Worm (Caenorhabditis elegans) whole organism, early embryonic: Measurements from ENCODE around the gene T05D4.5.

Source experiments
- B0310.2 ChIP-seq: sonication (generic microtip); optimal IDR thresholded peaks from 2 replicates; lab custom pipeline; 2016; ENCODE audit warnings: mild to moderate bottlenecking, missing genetic modification characterization, missing compliant biosample characterization
- F13C5.2 ChIP-seq: sonication (generic microtip); optimal IDR thresholded peaks from 2 replicates; lab custom pipeline; 2017; ENCODE audit warnings: mild to moderate bottlenecking, missing genetic modification characterization, inconsistent platforms, missing compliant biosample characterization
- aly-1 ChIP-seq: sonication (generic microtip); optimal IDR thresholded peaks from 2 replicates; lab custom pipeline; 2016; ENCODE audit warnings: missing genetic modification characterization, missing compliant biosample characterization
- ama-1 ChIP-seq: fragments of 150-350 bp; optimal IDR thresholded peaks from 2 replicates; lab custom pipeline; 2014
- ceh-13 ChIP-seq: fragments of 200-800 bp; sonication (Bioruptor generic); optimal IDR thresholded peaks from 2 replicates; lab custom pipeline; 2018; ENCODE audit warnings: mild to moderate bottlenecking, missing genetic modification characterization, missing compliant biosample characterization
- ceh-36 ChIP-seq: sonication (generic microtip); optimal IDR thresholded peaks from 2 replicates; lab custom pipeline; 2016; ENCODE audit warnings: missing genetic modification characterization, inconsistent platforms, missing compliant biosample characterization
- ets-7 ChIP-seq: sonication (generic microtip); optimal IDR thresholded peaks from 2 replicates; lab custom pipeline; 2016; ENCODE audit warnings: missing genotype, missing genetic modification characterization, missing compliant biosample characterization
- flt-1 ChIP-seq: fragments of 200-800 bp; sonication (Bioruptor generic); IDR thresholded peaks from 2 replicates; pipeline ENCODE4 v1.3.6; 2022; ENCODE audit warnings: missing genetic modification characterization, missing compliant biosample characterization
- hmbx-1 ChIP-seq: sonication (generic microtip); optimal IDR thresholded peaks from 2 replicates; lab custom pipeline; 2016; ENCODE audit warnings: mild to moderate bottlenecking, missing genetic modification characterization, missing compliant biosample characterization
- hmg-4 ChIP-seq: fragments of 200-800 bp; sonication (Bioruptor generic); optimal IDR thresholded peaks from 2 replicates; lab custom pipeline; 2018; ENCODE audit warnings: mild to moderate bottlenecking, missing genetic modification characterization, missing compliant biosample characterization
- hnd-1 ChIP-seq: sonication (generic microtip); optimal IDR thresholded peaks from 2 replicates; lab custom pipeline; 2016; ENCODE audit warnings: missing genetic modification characterization, missing compliant biosample characterization
- pes-1 ChIP-seq: fragments of 200-800 bp; sonication (Bioruptor generic); IDR thresholded peaks from 2 replicates; pipeline ENCODE4 v1.3.6; 2022; ENCODE audit warnings: missing genetic modification reagents, missing genetic modification characterization, missing compliant biosample characterization
- scrt-1 ChIP-seq: fragments of 200-800 bp; sonication (Bioruptor generic); IDR thresholded peaks from 2 replicates; pipeline ENCODE4 v1.3.6; 2022; ENCODE audit warnings: missing genetic modification characterization, missing compliant biosample characterization
- sea-1 ChIP-seq: fragments of 200-800 bp; sonication (Bioruptor generic); conservative IDR thresholded peaks from 2 replicates; pipeline ENCODE4 v1.3.6; 2022; ENCODE audit warnings: missing genetic modification characterization, missing compliant biosample characterization
- tbx-11 ChIP-seq: fragments of 200-800 bp; sonication (Bioruptor generic); IDR thresholded peaks from 2 replicates; pipeline ENCODE4 v1.3.6; 2022; ENCODE audit warnings: missing genetic modification characterization, missing compliant biosample characterization
- tbx-37 ChIP-seq: fragments of 200-800 bp; sonication (Bioruptor generic); conservative IDR thresholded peaks from 2 replicates; pipeline ENCODE4 v1.3.6; 2022; ENCODE audit warnings: missing genetic modification reagents, missing genetic modification characterization, missing compliant biosample characterization
- tra-4 ChIP-seq: sonication (generic microtip); optimal IDR thresholded peaks from 2 replicates; lab custom pipeline; 2017; ENCODE audit warnings: missing genetic modification characterization, missing compliant biosample characterization

The T05D4.5 gene

DNA sequence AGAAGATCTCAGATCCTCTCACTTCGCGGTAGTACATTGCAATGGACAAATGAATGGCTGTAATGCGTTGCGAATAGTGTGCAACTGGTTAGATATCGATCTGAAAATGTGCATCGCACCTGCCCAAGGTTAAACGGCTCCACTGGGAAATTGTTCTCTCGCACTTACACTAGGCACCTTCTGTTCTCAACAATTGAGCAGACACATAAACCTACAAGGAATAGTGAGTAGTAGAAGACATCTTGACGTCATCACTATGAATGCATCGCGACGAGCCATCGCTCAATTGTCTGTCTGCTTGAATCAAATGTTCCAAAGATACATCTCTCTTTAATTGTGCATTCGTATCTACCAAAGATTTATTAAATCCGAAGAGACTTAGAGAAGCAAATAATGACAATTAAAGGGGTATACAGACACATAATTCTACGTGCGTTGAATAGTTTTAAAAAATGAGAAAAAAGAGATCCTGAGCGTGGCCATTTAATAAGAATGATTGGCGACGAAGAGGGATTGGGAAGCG, 17.6 kb upstream of the T05D4.5 start, which contains the start of gene T05D4.2:
Gene T05D4.2, minus strand, starts transcription at position 83 of the 523 bp plus-strand sequence.
- TF ChIP-seq hnd-1 (tag; lab: Kevin White, UChicago) (no peak), ama-1 (lab: Kevin White, UChicago) (no peak), hmbx-1 (tag; lab: Kevin White, UChicago) (no peak)

- no peak for TF ChIP-seq B0310.2 (tag; lab: Kevin White, UChicago)
Measured at ce11 chrIII:13563583-13563982, 17.1 kb upstream of the T05D4.5 start.

- no peak for TF ChIP-seq ceh-36
- TF ChIP-seq F13C5.2 (tag; lab: Kevin White, UChicago): no peak
- TF ChIP-seq tbx-37 (GFP tag; lab: Robert Waterston, UW): no peak
- no peak for TF ChIP-seq B0310.2 (tag; lab: Kevin White, UChicago)
- no peak for TF ChIP-seq tbx-11
- TF ChIP-seq ama-1 (lab: Kevin White, UChicago): no peak
- TF ChIP-seq tra-4: no peak
- TF ChIP-seq flt-1 (GFP tag; lab: Robert Waterston, UW): no peak
- no peak for TF ChIP-seq sea-1 (GFP tag; lab: Robert Waterston, UW)
- TF ChIP-seq hnd-1 (tag; lab: Kevin White, UChicago): no peak
- TF ChIP-seq scrt-1 (GFP tag; lab: Robert Waterston, UW): no peak
- TF ChIP-seq pes-1 (GFP tag; lab: Robert Waterston, UW): no peak
- TF ChIP-seq hmg-4: no peak
- no peak for TF ChIP-seq hmbx-1 (tag; lab: Kevin White, UChicago)
- no peak for TF ChIP-seq ets-7
- no peak for TF ChIP-seq ceh-13
Measured at ce11 chrIII:13564929-13565328, 15.7 kb upstream of the T05D4.5 start, which contains the start of gene aldo-1. aldo-1 (minus strand) TSS chrIII:13564937.

ce11 chrIII:13565972-13566371, 14.7 kb upstream of the T05D4.5 start:
- TF ChIP-seq flt-1 (GFP tag; lab: Robert Waterston, UW): no peak

DNA sequence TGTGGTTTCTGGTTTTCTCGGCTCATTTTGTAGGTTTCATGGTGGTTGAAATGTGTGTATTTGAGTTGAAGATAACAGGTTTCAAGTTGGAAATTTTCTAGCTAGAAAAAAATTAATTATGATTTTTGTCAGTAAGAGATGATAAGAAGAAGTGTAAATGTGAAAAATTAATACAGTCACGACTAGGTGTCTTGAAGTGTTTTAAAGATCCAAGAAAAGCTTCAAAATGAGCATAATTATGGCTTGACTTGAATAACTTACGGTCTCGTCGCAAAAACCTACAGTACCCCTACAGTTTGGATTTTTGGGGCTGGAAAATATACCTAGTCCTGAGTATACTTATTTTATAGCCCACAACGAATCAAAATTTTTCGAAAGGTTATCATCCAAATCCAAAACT, 10.3 kb upstream of the T05D4.5 start, which contains the start of gene exc-12:
Gene exc-12, minus strand, starts transcription at position 101 of the 400 bp plus-strand sequence.
- TF ChIP-seq F13C5.2 (tag; lab: Kevin White, UChicago) (no peak), ama-1 (lab: Kevin White, UChicago) (no peak), tbx-11 (no peak), flt-1 (GFP tag; lab: Robert Waterston, UW) (no peak), aly-1 (no peak), tbx-37 (GFP tag; lab: Robert Waterston, UW) (no peak), scrt-1 (GFP tag; lab: Robert Waterston, UW) (no peak), sea-1 (GFP tag; lab: Robert Waterston, UW) (no peak), pes-1 (GFP tag; lab: Robert Waterston, UW) (no peak), B0310.2 (tag; lab: Kevin White, UChicago) (no peak), ets-7 (no peak), hmg-4 (no peak), tra-4 (no peak), hmbx-1 (tag; lab: Kevin White, UChicago) (no peak), ceh-13 (no peak), hnd-1 (tag; lab: Kevin White, UChicago) (no peak), ceh-36 (no peak)

ce11 chrIII:13575610-13576232, 4.9 kb upstream of the T05D4.5 start, which contains the start of gene osm-7:
osm-7 (plus strand) TSS chrIII:13576182.
- no peak for TF ChIP-seq ets-7
- no peak for TF ChIP-seq ceh-36
- no peak for TF ChIP-seq tra-4
- no peak for TF ChIP-seq scrt-1 (GFP tag; lab: Robert Waterston, UW)
- no peak for TF ChIP-seq hmg-4
- TF ChIP-seq hmbx-1 (tag; lab: Kevin White, UChicago): no peak
- no peak for TF ChIP-seq tbx-37 (GFP tag; lab: Robert Waterston, UW)
- no peak for TF ChIP-seq B0310.2 (tag; lab: Kevin White, UChicago)

ce11 chrIII:13580076-13580475, 562 bp upstream of the T05D4.5 start:
- TF ChIP-seq tra-4 (no peak), hnd-1 (tag; lab: Kevin White, UChicago) (no peak), flt-1 (GFP tag; lab: Robert Waterston, UW) (no peak), hmg-4 (no peak), scrt-1 (GFP tag; lab: Robert Waterston, UW) (no peak), tbx-11 (no peak), aly-1 (no peak), F13C5.2 (tag; lab: Kevin White, UChicago) (no peak), ceh-13 (no peak), ceh-36 (no peak), pes-1 (GFP tag; lab: Robert Waterston, UW) (no peak), tbx-37 (GFP tag; lab: Robert Waterston, UW) (no peak), ama-1 (lab: Kevin White, UChicago) (no peak), hmbx-1 (tag; lab: Kevin White, UChicago) (no peak), sea-1 (GFP tag; lab: Robert Waterston, UW) (no peak), B0310.2 (tag; lab: Kevin White, UChicago) (no peak), ets-7 (no peak)

DNA sequence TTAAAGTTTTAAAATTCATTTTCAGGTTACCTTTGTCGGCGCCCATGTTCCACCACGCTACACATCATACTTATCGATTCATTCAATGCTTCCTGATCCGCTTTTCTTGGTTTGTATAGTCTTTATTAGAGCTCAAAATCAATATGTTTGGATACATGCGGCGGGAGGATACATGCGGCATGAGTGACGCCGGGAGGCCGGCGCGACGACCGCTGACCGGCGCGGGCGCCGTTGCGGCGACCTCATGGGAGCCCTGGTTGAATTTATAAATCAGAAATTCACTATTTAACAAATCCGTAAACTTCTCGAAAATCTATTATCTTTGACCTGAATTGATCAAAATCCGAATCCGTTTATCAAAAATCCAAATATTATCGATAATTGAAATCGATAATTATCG, 1.1 kb downstream of the T05D4.5 start:
- TF ChIP-seq flt-1 (GFP tag; lab: Robert Waterston, UW): no peak
- TF ChIP-seq B0310.2 (tag; lab: Kevin White, UChicago): no peak
- TF ChIP-seq pes-1 (GFP tag; lab: Robert Waterston, UW): no peak
- no peak for TF ChIP-seq ceh-13
- TF ChIP-seq F13C5.2 (tag; lab: Kevin White, UChicago): no peak
- no peak for TF ChIP-seq sea-1 (GFP tag; lab: Robert Waterston, UW)
- no peak for TF ChIP-seq tra-4
- no peak for TF ChIP-seq ceh-36
- TF ChIP-seq hmbx-1 (tag; lab: Kevin White, UChicago): no peak
- TF ChIP-seq scrt-1 (GFP tag; lab: Robert Waterston, UW): no peak
- no peak for TF ChIP-seq tbx-11
- TF ChIP-seq hmg-4: no peak
- no peak for TF ChIP-seq hnd-1 (tag; lab: Kevin White, UChicago)
- TF ChIP-seq ama-1 (lab: Kevin White, UChicago): no peak
- no peak for TF ChIP-seq aly-1
- no peak for TF ChIP-seq tbx-37 (GFP tag; lab: Robert Waterston, UW)
- TF ChIP-seq ets-7: no peak
